Worm (Caenorhabditis elegans) whole organism, L1 larva: ENCODE data around the gene gas-1.

Experiments
- C16A3.4 ChIP-seq: fragments of 150-350 bp; optimal IDR thresholded peaks from 2 replicates; lab custom pipeline; 2014; ENCODE audit warnings: missing biosample characterization, missing genetic modification characterization
- F16B12.6 ChIP-seq: fragments of 150-350 bp; optimal IDR thresholded peaks from 2 replicates; lab custom pipeline; 2014; ENCODE audit warnings: missing biosample characterization, missing genetic modification characterization
- alr-1 ChIP-seq: fragments of 200-800 bp; sonication (Bioruptor generic); optimal IDR thresholded peaks from 2 replicates; lab custom pipeline; 2018; ENCODE audit warnings: borderline replicate concordance, mild to moderate bottlenecking, missing genetic modification characterization, missing compliant biosample characterization
- aly-2 ChIP-seq: fragments of 150-350 bp; optimal IDR thresholded peaks from 2 replicates; lab custom pipeline; 2014; ENCODE audit warnings: missing biosample characterization, missing genetic modification characterization
- ama-1 ChIP-seq: fragments of 150-350 bp; optimal IDR thresholded peaks from 2 replicates; lab custom pipeline; 2014
- ceh-63 ChIP-seq: fragments of 200-800 bp; sonication (Bioruptor generic); optimal IDR thresholded peaks from 2 replicates; lab custom pipeline; 2018; ENCODE audit warnings: mild to moderate bottlenecking, missing genetic modification characterization, missing compliant biosample characterization
- ceh-8 ChIP-seq: fragments of 200-800 bp; sonication (Bioruptor generic); optimal IDR thresholded peaks from 2 replicates; lab custom pipeline; 2018; ENCODE audit warnings: mild to moderate bottlenecking, missing genetic modification characterization, moderate library complexity, missing compliant biosample characterization
- ceh-88 ChIP-seq: fragments of 200-800 bp; sonication (Bioruptor generic); IDR thresholded peaks from 2 replicates; pipeline ENCODE4 v1.3.6; 2022; ENCODE audit warnings: missing genetic modification characterization, missing compliant biosample characterization
- dpl-1 ChIP-seq, 3 experiments: fragments of 150-350 bp in 2 of 3; sonication (generic microtip) in 1 of 3; optimal IDR thresholded peaks; 2 replicates each; lab custom pipeline; 2014 to 2017; ENCODE audit warnings: missing biosample characterization in 3 of 3, missing genetic modification characterization in 3 of 3, missing genetic modification reagents in 3 of 3
- dsc-1 ChIP-seq: sonication (generic microtip); optimal IDR thresholded peaks from 2 replicates; lab custom pipeline; 2016; ENCODE audit warnings: mild to moderate bottlenecking, missing genetic modification characterization, missing compliant biosample characterization
- efl-1 ChIP-seq, 4 experiments: fragments of 150-350 bp; optimal IDR thresholded peaks in 3 of 4; peaks in 1 of 4; 1 replicate in 1 of 4; 2 replicates in 3 of 4; lab custom pipeline; 2014; ENCODE audit warnings: missing biosample characterization in 2 of 4, missing genetic modification characterization in 2 of 4, missing genetic modification reagents in 2 of 4
- efl-3 ChIP-seq: fragments of 200-800 bp; sonication (Bioruptor generic); optimal IDR thresholded peaks from 2 replicates; lab custom pipeline; 2018; ENCODE audit warnings: mild to moderate bottlenecking, missing genetic modification characterization, missing compliant biosample characterization
- fkh-10 ChIP-seq: sonication (generic microtip); optimal IDR thresholded peaks from 2 replicates; lab custom pipeline; 2017; ENCODE audit warnings: missing biosample characterization, missing genetic modification reagents, missing genetic modification characterization
- fkh-8 ChIP-seq: sonication (generic microtip); optimal IDR thresholded peaks from 2 replicates; lab custom pipeline; 2016; ENCODE audit warnings: mild to moderate bottlenecking, missing genetic modification characterization, missing compliant biosample characterization
- fos-1 ChIP-seq: fragments of 150-350 bp; optimal IDR thresholded peaks from 2 replicates; lab custom pipeline; 2014; ENCODE audit warnings: missing biosample characterization, missing genetic modification characterization
- hlh-17 ChIP-seq: fragments of 200-800 bp; sonication (Bioruptor generic); optimal IDR thresholded peaks from 2 replicates; lab custom pipeline; 2018; ENCODE audit warnings: missing genetic modification characterization, mild to moderate bottlenecking, missing compliant biosample characterization, moderate library complexity, borderline replicate concordance
- hlh-4 ChIP-seq: sonication (generic microtip); optimal IDR thresholded peaks from 2 replicates; lab custom pipeline; 2016; ENCODE audit warnings: mild to moderate bottlenecking, missing genetic modification characterization, missing compliant biosample characterization
- hpl-2 ChIP-seq: fragments of 150-350 bp; optimal IDR thresholded peaks from 2 replicates; lab custom pipeline; 2014; ENCODE audit warnings: missing biosample characterization, missing genetic modification reagents, missing genetic modification characterization
- irx-1 ChIP-seq: sonication (generic microtip); optimal IDR thresholded peaks from 2 replicates; lab custom pipeline; 2016; ENCODE audit warnings: missing genetic modification characterization, missing compliant biosample characterization
- lin-13 ChIP-seq: fragments of 150-350 bp; optimal IDR thresholded peaks from 2 replicates; lab custom pipeline; 2014; ENCODE audit warnings: missing biosample characterization, missing genetic modification reagents, missing genetic modification characterization
- lin-14 ChIP-seq: fragments of 200-800 bp; sonication (Bioruptor generic); optimal IDR thresholded peaks from 2 replicates; lab custom pipeline; 2018; ENCODE audit warnings: mild to moderate bottlenecking, missing genetic modification characterization, moderate library complexity, missing compliant biosample characterization
- lin-15B ChIP-seq: fragments of 150-350 bp; sonication (generic microtip); optimal IDR thresholded peaks from 3 replicates; lab custom pipeline; 2014; ENCODE audit warnings: missing biosample characterization, missing genetic modification characterization
- lin-35 ChIP-seq, 2 experiments: fragments of 150-350 bp; optimal IDR thresholded peaks; 2 replicates each; lab custom pipeline; 2014; ENCODE audit warnings: missing biosample characterization in 2 of 2, missing genetic modification characterization in 2 of 2, missing genetic modification reagents in 2 of 2
- lin-39 ChIP-seq: fragments of 150-350 bp; optimal IDR thresholded peaks from 2 replicates; lab custom pipeline; 2014; ENCODE audit warnings: missing biosample characterization, missing genetic modification reagents, missing genetic modification characterization
- lir-3 ChIP-seq: sonication (generic microtip); optimal IDR thresholded peaks from 2 replicates; lab custom pipeline; 2016; ENCODE audit warnings: mild to moderate bottlenecking, missing genetic modification characterization, moderate library complexity, missing compliant biosample characterization; ENCODE audit not compliant: poor library complexity
- lsy-2 ChIP-seq, 2 experiments: fragments of 150-350 bp; optimal IDR thresholded peaks; 2 replicates each; lab custom pipeline; 2014; ENCODE audit warnings: missing biosample characterization in 2 of 2, missing genetic modification characterization in 2 of 2
- mab-9 ChIP-seq: fragments of 200-800 bp; sonication (Bioruptor generic); IDR thresholded peaks from 2 replicates; pipeline ENCODE4 v1.3.6; 2022; ENCODE audit warnings: missing genetic modification reagents, missing genetic modification characterization, missing compliant biosample characterization
- mdl-1 ChIP-seq, 2 experiments: fragments of 150-350 bp; optimal IDR thresholded peaks; 2 replicates each; lab custom pipeline; 2014 to 2017; ENCODE audit warnings: missing biosample characterization in 2 of 2, missing genetic modification characterization in 2 of 2, inconsistent platforms in 1 of 2
- nhr-47 ChIP-seq: sonication (generic microtip); optimal IDR thresholded peaks from 2 replicates; lab custom pipeline; 2016; ENCODE audit warnings: mild to moderate bottlenecking, missing genetic modification characterization, moderate library complexity, missing compliant biosample characterization
- nhr-71 ChIP-seq: sonication (generic microtip); optimal IDR thresholded peaks from 2 replicates; lab custom pipeline; 2016; ENCODE audit warnings: mild to moderate bottlenecking, missing genetic modification characterization, moderate library complexity, missing compliant biosample characterization
- nhr-76 ChIP-seq: sonication (generic microtip); optimal IDR thresholded peaks from 2 replicates; lab custom pipeline; 2017; ENCODE audit warnings: missing biosample characterization, missing genetic modification characterization
- nhr-77 ChIP-seq: fragments of 150-350 bp; optimal IDR thresholded peaks from 2 replicates; lab custom pipeline; 2014; ENCODE audit warnings: missing biosample characterization, missing genetic modification characterization
- nhr-90 ChIP-seq: sonication (generic microtip); optimal IDR thresholded peaks from 2 replicates; lab custom pipeline; 2016; ENCODE audit warnings: mild to moderate bottlenecking, missing genetic modification characterization, missing compliant biosample characterization; ENCODE audit not compliant: poor library complexity
- pag-3 ChIP-seq: sonication (generic microtip); optimal IDR thresholded peaks from 2 replicates; lab custom pipeline; 2017; ENCODE audit warnings: missing genetic modification characterization, mild to moderate bottlenecking, missing compliant biosample characterization, antibody characterized with exemption, borderline replicate concordance; ENCODE audit not compliant: insufficient read depth
- pax-3 ChIP-seq: fragments of 200-800 bp; sonication (Bioruptor generic); optimal IDR thresholded peaks from 2 replicates; lab custom pipeline; 2018; ENCODE audit warnings: mild to moderate bottlenecking, missing genetic modification characterization, moderate library complexity, missing compliant biosample characterization
- pqm-1 ChIP-seq: sonication (generic microtip); optimal IDR thresholded peaks from 3 replicates; lab custom pipeline; 2017; ENCODE audit warnings: missing biosample characterization, missing genetic modification characterization
- rnt-1 ChIP-seq: sonication (generic microtip); optimal IDR thresholded peaks from 2 replicates; lab custom pipeline; 2016; ENCODE audit warnings: mild to moderate bottlenecking, missing genetic modification characterization, moderate library complexity, missing compliant biosample characterization
- skn-1 ChIP-seq: fragments of 150-350 bp; optimal IDR thresholded peaks from 2 replicates; lab custom pipeline; 2014; ENCODE audit warnings: missing biosample characterization, missing genetic modification characterization
- sup-37 ChIP-seq: fragments of 200-800 bp; sonication (Bioruptor generic); optimal IDR thresholded peaks from 2 replicates; lab custom pipeline; 2018; ENCODE audit warnings: mild to moderate bottlenecking, missing genetic modification characterization, missing compliant biosample characterization
- swsn-7 ChIP-seq: sonication (generic microtip); optimal IDR thresholded peaks from 2 replicates; lab custom pipeline; 2016; ENCODE audit warnings: missing genetic modification characterization, missing compliant biosample characterization
- tlp-1 ChIP-seq: fragments of 150-350 bp; optimal IDR thresholded peaks from 2 replicates; lab custom pipeline; 2014; ENCODE audit warnings: missing biosample characterization, missing genetic modification characterization
- unc-130 ChIP-seq: fragments of 150-350 bp; optimal IDR thresholded peaks from 2 replicates; lab custom pipeline; 2017; ENCODE audit warnings: missing biosample characterization, missing genetic modification characterization, inconsistent platforms
- unc-30 ChIP-seq: sonication (generic microtip); optimal IDR thresholded peaks from 2 replicates; lab custom pipeline; 2017; ENCODE audit warnings: missing biosample characterization, missing genetic modification characterization
- unc-86 ChIP-seq: sonication (generic microtip); optimal IDR thresholded peaks from 2 replicates; lab custom pipeline; 2016; ENCODE audit warnings: missing genetic modification characterization, missing compliant biosample characterization
- xbp-1 ChIP-seq: sonication (generic microtip); optimal IDR thresholded peaks from 2 replicates; lab custom pipeline; 2016; ENCODE audit warnings: missing genetic modification characterization, missing compliant biosample characterization
- zag-1 ChIP-seq: fragments of 150-350 bp; optimal IDR thresholded peaks from 2 replicates; lab custom pipeline; 2014; ENCODE audit warnings: missing biosample characterization, missing genetic modification characterization
- zip-4 ChIP-seq: fragments of 200-800 bp; sonication (Bioruptor generic); optimal IDR thresholded peaks from 2 replicates; lab custom pipeline; 2018; ENCODE audit warnings: mild to moderate bottlenecking, missing genetic modification characterization, moderate library complexity, missing compliant biosample characterization
- ztf-11 ChIP-seq, 2 experiments: sonication (generic microtip); optimal IDR thresholded peaks; 2 replicates each; lab custom pipeline; 2016 to 2017; ENCODE audit warnings: missing genetic modification characterization in 2 of 2, missing biosample characterization in 1 of 2, missing compliant biosample characterization in 1 of 2

gas-1 gene

ce11 chrX:15567986-15568940 is 21.9 kb downstream of the gas-1 start, which contains the start of gene dyn-1 (continued):
- TF ChIP-seq ceh-63 (GFP tag; lab: Kevin White, UChicago), result no peak
- TF ChIP-seq ceh-88 (GFP tag; lab: Robert Waterston, UW), result no peak
- TF ChIP-seq dpl-1 (GFP tag; optimal IDR thresholded peaks at IDR 0.05; lab: Kevin White, UChicago), result peak; percentile 1 to 66 (median 46)
- peak; percentile 71 for TF ChIP-seq lin-13 (GFP tag; lab: Kevin White, UChicago)
- peak; percentile 39 for TF ChIP-seq zip-4 (GFP tag; lab: Kevin White, UChicago)
- TF ChIP-seq mdl-1 (tag; optimal IDR thresholded peaks at IDR 0.05; lab: Kevin White, UChicago), result peak in 1 of 2 experiments; percentile 66
- peak; percentile 47 for TF ChIP-seq xbp-1
- TF ChIP-seq fkh-10 (GFP tag; lab: Kevin White, UChicago), result no peak
- TF ChIP-seq nhr-77 (tag; lab: Kevin White, UChicago), result peak; percentile 38
- no peak for TF ChIP-seq pax-3 (tag; lab: Kevin White, UChicago)
- peak; percentile 1 for TF ChIP-seq F16B12.6
- TF ChIP-seq sup-37 (GFP tag; lab: Kevin White, UChicago), result no peak
- no peak for TF ChIP-seq zag-1 (tag; lab: Kevin White, UChicago)
- peak; percentile 45 for TF ChIP-seq unc-130 (tag; lab: Kevin White, UChicago)
- TF ChIP-seq tlp-1, result no peak
- peak; percentile 70 for TF ChIP-seq swsn-7 (tag; lab: Kevin White, UChicago)
- TF ChIP-seq irx-1 (tag; lab: Kevin White, UChicago), result peak; percentile 57
- TF ChIP-seq efl-1 (optimal IDR thresholded peaks at IDR 0.05; lab: Kevin White, UChicago), result peak; percentile 38 to 41
- peak; percentile 17 to 86 for TF ChIP-seq efl-1 (GFP tag; optimal IDR thresholded peaks at IDR 0.05 in 1 of 2; lab: Kevin White, UChicago)
- TF ChIP-seq hlh-17, result no peak
- peak; percentile 58 for TF ChIP-seq dsc-1
- no peak for TF ChIP-seq lin-39 (tag; lab: Kevin White, UChicago)
- peak; percentile 58 to 80 for TF ChIP-seq lin-35 (GFP tag; optimal IDR thresholded peaks at IDR 0.05; lab: Kevin White, UChicago)
- peak; percentile 70 for TF ChIP-seq nhr-47 (tag; lab: Kevin White, UChicago)
- no peak for TF ChIP-seq ama-1
- TF ChIP-seq alr-1 (tag; lab: Kevin White, UChicago), result no peak
- no peak for TF ChIP-seq pqm-1 (tag; lab: Kevin White, UChicago)
- TF ChIP-seq hlh-4, result no peak
- peak; percentile 0 for TF ChIP-seq unc-86 (tag; lab: Kevin White, UChicago)
- TF ChIP-seq fos-1 (tag; lab: Kevin White, UChicago), result peak; percentile 56
- TF ChIP-seq ceh-8 (GFP tag; lab: Kevin White, UChicago), result no peak
- peak; percentile 70 for TF ChIP-seq rnt-1 (tag; lab: Kevin White, UChicago)
- TF ChIP-seq lin-15B, result peak; percentile 6
- peak; percentile 77 for TF ChIP-seq pag-3 (tag; lab: Kevin White, UChicago)
- no peak for TF ChIP-seq mab-9 (GFP tag; lab: Robert Waterston, UW)
- TF ChIP-seq aly-2, result no peak
- TF ChIP-seq unc-30 (tag; lab: Kevin White, UChicago), result no peak

- TF ChIP-seq sup-37 (GFP tag; lab: Kevin White, UChicago) (no peak), lin-39 (tag; lab: Kevin White, UChicago) (no peak), C16A3.4 (tag; lab: Kevin White, UChicago) (no peak), hpl-2 (GFP tag; lab: Kevin White, UChicago) (no peak), fkh-8 (tag; lab: Kevin White, UChicago) (peak; percentile 71), lsy-2 (tag; optimal IDR thresholded peaks at IDR 0.05; lab: Kevin White, UChicago) (peak in 1 of 2 experiments; percentile 17), ceh-8 (GFP tag; lab: Kevin White, UChicago) (no peak), ztf-11 (tag; optimal IDR thresholded peaks at IDR 0.05; lab: Kevin White, UChicago) (no peak), nhr-47 (tag; lab: Kevin White, UChicago) (peak; percentile 41), nhr-71 (peak; percentile 40), efl-1 (optimal IDR thresholded peaks at IDR 0.05; lab: Kevin White, UChicago) (no peak), efl-1 (GFP tag; optimal IDR thresholded peaks at IDR 0.05 in 1 of 2; lab: Kevin White, UChicago) (peak in 1 of 2 experiments; percentile 55), swsn-7 (tag; lab: Kevin White, UChicago) (peak; percentile 46), efl-3 (GFP tag; lab: Kevin White, UChicago) (no peak), lin-14 (GFP tag; lab: Kevin White, UChicago) (peak; percentile 87), lin-15B (no peak), nhr-76 (tag; lab: Kevin White, UChicago) (no peak), nhr-90 (tag; lab: Kevin White, UChicago) (no peak), aly-2 (no peak), unc-86 (tag; lab: Kevin White, UChicago) (peak; percentile 44), skn-1 (tag; lab: Kevin White, UChicago) (peak; percentile 23), lir-3 (tag; lab: Kevin White, UChicago) (no peak)
Measured at ce11 chrX:15566640-15567039, 23.6 kb downstream of the gas-1 start.
